Worm (Caenorhabditis elegans) whole organism, L4/young adult: Measurements from ENCODE around the gene lim-8.

ENCODE experiments used
- W03F9.2 ChIP-seq: fragments of 150-350 bp; optimal IDR thresholded peaks from 2 replicates; lab custom pipeline; 2014; ENCODE audit warnings: missing biosample characterization, missing genetic modification characterization
- dao-5 ChIP-seq: sonication (generic microtip); optimal IDR thresholded peaks from 2 replicates; lab custom pipeline; 2016; ENCODE audit warnings: missing genotype, missing genetic modification characterization, moderate library complexity, missing compliant biosample characterization
- him-1 ChIP-seq: sonication (generic microtip); optimal IDR thresholded peaks from 2 replicates; lab custom pipeline; 2016; ENCODE audit warnings: missing genotype, missing genetic modification reagents, missing genetic modification characterization, missing compliant biosample characterization

The lim-8 gene

ce11 chrIII:6831312-6831711, 28.7 kb downstream of the lim-8 start:
- no peak for TF ChIP-seq him-1 (tag; lab: Kevin White, UChicago)
- no peak for TF ChIP-seq W03F9.2 (tag; lab: Kevin White, UChicago)
- no peak for TF ChIP-seq dao-5

ce11 chrIII:6837320-6837719, 34.7 kb downstream of the lim-8 start:
- TF ChIP-seq W03F9.2 (tag; lab: Kevin White, UChicago) (no peak), him-1 (tag; lab: Kevin White, UChicago) (no peak), dao-5 (no peak)

ce11 chrIII:6839091-6839490, 36.5 kb downstream of the lim-8 start:
- no peak for TF ChIP-seq dao-5

ce11 chrIII:6848654-6849204, 46.1 kb downstream of the lim-8 start, which contains the start of gene dhhc-5:
TSS of gene dhhc-5 (minus strand) at chrIII:6849059.
- TF ChIP-seq dao-5 (no peak), him-1 (tag; lab: Kevin White, UChicago) (no peak), W03F9.2 (tag; lab: Kevin White, UChicago) (no peak)

- TF ChIP-seq W03F9.2 (tag; lab: Kevin White, UChicago) (no peak), him-1 (tag; lab: Kevin White, UChicago) (no peak), dao-5 (no peak)
Measured at ce11 chrIII:6850255-6850654, 47.7 kb downstream of the lim-8 start, which contains the start of gene srv-1. TSS of gene srv-1 (plus strand) at chrIII:6850385.

ce11 chrIII:6856709-6857108, 54.1 kb downstream of the lim-8 start, which contains the start of gene zak-1:
TSS of gene zak-1 (minus strand) at chrIII:6856809.
- TF ChIP-seq him-1 (tag; lab: Kevin White, UChicago) (no peak), W03F9.2 (tag; lab: Kevin White, UChicago) (no peak), dao-5 (no peak)

- TF ChIP-seq W03F9.2 (tag; lab: Kevin White, UChicago): no peak
- no peak for TF ChIP-seq him-1 (tag; lab: Kevin White, UChicago)
- TF ChIP-seq dao-5: no peak
Measured at ce11 chrIII:6857390-6857848, 54.8 kb downstream of the lim-8 start.

ce11 chrIII:6859482-6859881, 56.9 kb downstream of the lim-8 start, which contains the start of gene clec-158:
TSS of gene clec-158 (minus strand) at chrIII:6859582.
- no peak for TF ChIP-seq him-1 (tag; lab: Kevin White, UChicago)
- TF ChIP-seq dao-5: no peak
- TF ChIP-seq W03F9.2 (tag; lab: Kevin White, UChicago): no peak

- TF ChIP-seq dao-5 (no peak), W03F9.2 (tag; lab: Kevin White, UChicago) (no peak), him-1 (tag; lab: Kevin White, UChicago) (no peak)
Measured at ce11 chrIII:6863901-6864300, 61.3 kb downstream of the lim-8 start, which contains the start of gene sma-3. TSS of gene sma-3 (minus strand) at chrIII:6863968.
